Fruit fly (Drosophila melanogaster): Measurements from ENCODE around the gene TfIIEbeta.

DNA sequence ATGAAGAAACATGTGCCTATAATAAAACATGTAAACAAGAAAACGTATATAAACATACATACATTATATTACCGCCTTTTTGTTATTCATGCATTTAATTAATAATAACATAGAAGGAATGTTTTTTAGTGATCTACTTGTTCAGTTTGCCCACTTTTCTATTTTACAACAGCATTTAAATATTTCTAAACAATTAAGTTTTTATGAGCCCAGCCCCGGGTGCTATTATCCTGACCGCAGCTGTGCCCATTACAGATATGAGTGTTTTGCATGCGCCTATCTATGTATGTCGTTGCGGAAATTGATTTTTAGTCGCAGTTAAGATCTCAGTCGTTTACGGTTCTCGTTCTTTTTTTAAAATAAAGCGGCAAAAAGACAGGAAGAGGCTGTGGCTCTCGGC is 21.9 kb upstream of the TfIIEbeta start:
- TF ChIP-seq kay (GFP tag; ENCODE audit: borderline replicate concordance) (no peak), bab1 (GFP tag; optimal IDR thresholded peaks at IDR 0.05) (no peak), pad (GFP tag; optimal IDR thresholded peaks at IDR 0.05) (no peak), CG33017 (tag; optimal IDR thresholded peaks at IDR 0.05) (no peak), CG7101 (tag; optimal IDR thresholded peaks at IDR 0.05) (no peak), Crg-1 (GFP tag; optimal IDR thresholded peaks at IDR 0.05) (no peak), ovo (GFP tag; optimal IDR thresholded peaks at IDR 0.05) (no peak), Mnt (GFP tag; optimal IDR thresholded peaks at IDR 0.05) (no peak), CG1620 (GFP tag; optimal IDR thresholded peaks at IDR 0.05) (no peak), CG5204 (GFP tag; optimal IDR thresholded peaks at IDR 0.05) (no peak), Hr96 (GFP tag; optimal IDR thresholded peaks at IDR 0.05) (no peak)

Measured in whole organism, adult.